Fruit fly (Drosophila melanogaster): ENCODE measurements around the gene CG32638.
A peak's percentile ranks its signal among the peaks of the same experiment; 100 is the strongest.

CG32638 gene

dm6 chrX:13090656-13091261 lies 37.8 kb downstream of the CG32638 start, which contains the start of gene lic (continued):
- TF ChIP-seq CG7963 (GFP tag; IDR thresholded peaks at IDR 0.05; ENCODE audit: partially characterized antibody): peak; percentile 63; the same call in 2 of the 3 replicates
- 0 out of 2 replicates have a peak, but pooled peaks have one; percentile 15 for TF ChIP-seq NFAT (GFP tag; IDR thresholded peaks at IDR 0.05)
- TF ChIP-seq Chrac-16 (GFP tag; optimal IDR thresholded peaks at IDR 0.05): no peak
- no peak for TF ChIP-seq CG8281 (tag; optimal IDR thresholded peaks at IDR 0.05)
- TF ChIP-seq CG33213 (GFP tag; optimal IDR thresholded peaks at IDR 0.05): no peak
- no peak for TF ChIP-seq CG4282 (GFP tag; optimal IDR thresholded peaks at IDR 0.05)
- TF ChIP-seq hbn (GFP tag; IDR thresholded peaks at IDR 0.05; ENCODE audit: partially characterized antibody): peak; percentile 64
- no peak for TF ChIP-seq pros (GFP tag; optimal IDR thresholded peaks at IDR 0.05)
- no peak for TF ChIP-seq dpn (GFP tag; optimal IDR thresholded peaks at IDR 0.05)
- TF ChIP-seq Bgb (GFP tag; IDR thresholded peaks at IDR 0.05; ENCODE audit: partially characterized antibody): peak; percentile 85
- no peak for TF ChIP-seq E2f2 (GFP tag; IDR thresholded peaks at IDR 0.05)
- TF ChIP-seq sc (optimal IDR thresholded peaks at IDR 0.05): no peak
- no peak for TF ChIP-seq sc (GFP tag; optimal IDR thresholded peaks at IDR 0.05)
- TF ChIP-seq CG6689 (GFP tag; IDR thresholded peaks at IDR 0.05): no peak
- no peak for TF ChIP-seq Mrtf (GFP tag; IDR thresholded peaks at IDR 0.05)
- no peak for TF ChIP-seq CG16779 (GFP tag; IDR thresholded peaks at IDR 0.05)
- TF ChIP-seq CG9215 (GFP tag; IDR thresholded peaks at IDR 0.05): no peak
- TF ChIP-seq gsb (GFP tag; IDR thresholded peaks at IDR 0.05): no peak
- TF ChIP-seq CG2129 (GFP tag; IDR thresholded peaks at IDR 0.05; ENCODE audit: partially characterized antibody): peak; percentile 46; the same call in 1 of the 2 replicates
- no peak for TF ChIP-seq toy (GFP tag; IDR thresholded peaks at IDR 0.05)
- TF ChIP-seq row (GFP tag; IDR thresholded peaks at IDR 0.05): peak; percentile 44; the same call in 2 of the 3 replicates
- no peak for TF ChIP-seq CG12942 (GFP tag; optimal IDR thresholded peaks at IDR 0.05)
- peak; percentile 89 for TF ChIP-seq bbx (GFP tag; IDR thresholded peaks at IDR 0.05; ENCODE audit: partially characterized antibody)
- no peak for TF ChIP-seq D19A (tag; optimal IDR thresholded peaks at IDR 0.05)
- TF ChIP-seq CG14710 (tag; optimal IDR thresholded peaks at IDR 0.05): no peak
- TF ChIP-seq sna (GFP tag; IDR thresholded peaks at IDR 0.05; ENCODE audit: partially characterized antibody): peak; percentile 61
- no peak for TF ChIP-seq CG10959 (GFP tag; IDR thresholded peaks at IDR 0.05)
- TF ChIP-seq H15 (GFP tag; IDR thresholded peaks at IDR 0.05): no peak
- TF ChIP-seq CG6272 (GFP tag; IDR thresholded peaks at IDR 0.05): peak; percentile 35; the same call in 1 of the 2 replicates
- TF ChIP-seq wor (GFP tag; IDR thresholded peaks at IDR 0.05): no peak
- no peak for TF ChIP-seq Side (GFP tag; optimal IDR thresholded peaks at IDR 0.05)
- TF ChIP-seq br (optimal IDR thresholded peaks at IDR 0.05): no peak
- TF ChIP-seq lmd (GFP tag; IDR thresholded peaks at IDR 0.05): no peak
- TF ChIP-seq CG11398 (GFP tag; optimal IDR thresholded peaks at IDR 0.05): no peak
- TF ChIP-seq CG8290 (GFP tag; optimal IDR thresholded peaks at IDR 0.05): peak; percentile 7
- TF ChIP-seq CG8290 (tag; optimal IDR thresholded peaks at IDR 0.05): peak in 1 of 2 experiments; percentile 49
- peak; percentile 68; the same call in 2 of the 3 replicates for TF ChIP-seq knrl (GFP tag; IDR thresholded peaks at IDR 0.05; ENCODE audit: partially characterized antibody)
- TF ChIP-seq Dll (GFP tag; IDR thresholded peaks at IDR 0.05; ENCODE audit: partially characterized antibody): peak; percentile 73
- TF ChIP-seq CG1832 (GFP tag; optimal IDR thresholded peaks at IDR 0.05): no peak
- no peak for TF ChIP-seq CG14667 (GFP tag; IDR thresholded peaks at IDR 0.05)
- no peak for TF ChIP-seq CG12391 (tag; optimal IDR thresholded peaks at IDR 0.05)
- TF ChIP-seq CG7372 (GFP tag; IDR thresholded peaks at IDR 0.05): no peak
- TF ChIP-seq Dref (GFP tag; IDR thresholded peaks at IDR 0.05): peak; percentile 86
- peak; percentile 7 for TF ChIP-seq Ets97D (GFP tag; optimal IDR thresholded peaks at IDR 0.05)
- peak; percentile 42 for TF ChIP-seq MBD-R2 (GFP tag; IDR thresholded peaks at IDR 0.05)
- TF ChIP-seq CG1529 (GFP tag; optimal IDR thresholded peaks at IDR 0.05): no peak
- peak; percentile 77 for TF ChIP-seq CG14860 (GFP tag; IDR thresholded peaks at IDR 0.05; ENCODE audit: partially characterized antibody)
- TF ChIP-seq CG1792 (GFP tag; optimal IDR thresholded peaks at IDR 0.05): no peak
- no peak for TF ChIP-seq Ptx1 (GFP tag; IDR thresholded peaks at IDR 0.05)
- TF ChIP-seq CG2875 (GFP tag; optimal IDR thresholded peaks at IDR 0.05): no peak
- no peak for TF ChIP-seq Awh (GFP tag; IDR thresholded peaks at IDR 0.05)
- no peak for TF ChIP-seq otp (GFP tag; IDR thresholded peaks at IDR 0.05)
